Worm (Caenorhabditis elegans): Measurements from ENCODE around the gene H04D03.6.

H04D03.6 gene

ce11 chrIII:10432104-10432503 lies 6.6 kb downstream of the H04D03.6 start:
- TF ChIP-seq ceh-19 (GFP tag; optimal IDR thresholded peaks at IDR 0.05), result peak; percentile 29
- peak; percentile 56 for TF ChIP-seq ttx-3 (tag; optimal IDR thresholded peaks at IDR 0.05)
- peak; percentile 68 for TF ChIP-seq pqm-1 (tag; optimal IDR thresholded peaks at IDR 0.05)
- peak; percentile 43 for TF ChIP-seq ceh-48 (tag; optimal IDR thresholded peaks at IDR 0.05)
- TF ChIP-seq odd-2 (tag; optimal IDR thresholded peaks at IDR 0.05), result peak; percentile 29
- TF ChIP-seq C38D4.7 (GFP tag; optimal IDR thresholded peaks at IDR 0.05), result peak; percentile 63
- TF ChIP-seq elt-4 (tag; optimal IDR thresholded peaks at IDR 0.05), result no peak
- no peak for TF ChIP-seq nhr-11 (tag; optimal IDR thresholded peaks at IDR 0.05)
- TF ChIP-seq hlh-8 (tag; optimal IDR thresholded peaks at IDR 0.05), result peak; percentile 28
- TF ChIP-seq zip-5 (tag; optimal IDR thresholded peaks at IDR 0.05), result no peak
- no peak for TF ChIP-seq fkh-10 (GFP tag; optimal IDR thresholded peaks at IDR 0.05)
- peak; percentile 34 for TF ChIP-seq lin-11 (tag; optimal IDR thresholded peaks at IDR 0.05)
- peak; percentile 21 for TF ChIP-seq sdc-2 (tag; optimal IDR thresholded peaks at IDR 0.05)
- TF ChIP-seq dmd-4 (tag; optimal IDR thresholded peaks at IDR 0.05; ENCODE audit: borderline replicate concordance), result no peak
- peak; percentile 27 for TF ChIP-seq T23F11.4 (GFP tag; optimal IDR thresholded peaks at IDR 0.05)
- peak; percentile 52 for TF ChIP-seq ceh-2 (tag; optimal IDR thresholded peaks at IDR 0.05)
- peak; percentile 21 for TF ChIP-seq F13H6.1 (tag; optimal IDR thresholded peaks at IDR 0.05)
- TF ChIP-seq sox-2 (GFP tag; IDR thresholded peaks at IDR 0.05), result no peak
- TF ChIP-seq fax-1 (tag; optimal IDR thresholded peaks at IDR 0.05), result peak; percentile 14
- peak; percentile 62 for TF ChIP-seq ztf-16 (tag; optimal IDR thresholded peaks at IDR 0.05)
- no peak for TF ChIP-seq ceh-30 (tag; optimal IDR thresholded peaks at IDR 0.05)
- TF ChIP-seq unc-55 (GFP tag; optimal IDR thresholded peaks at IDR 0.05), result peak; percentile 46
- TF ChIP-seq tbx-7 (tag; optimal IDR thresholded peaks at IDR 0.05), result peak; percentile 49
- TF ChIP-seq ref-2 (tag; optimal IDR thresholded peaks at IDR 0.05), result peak; percentile 29
- TF ChIP-seq ceh-31 (tag; optimal IDR thresholded peaks at IDR 0.05), result peak; percentile 45
- peak; percentile 73 for TF ChIP-seq tbx-2 (tag; optimal IDR thresholded peaks at IDR 0.05)
- TF ChIP-seq rnt-1 (tag; optimal IDR thresholded peaks at IDR 0.05), result peak; percentile 63
- no peak for TF ChIP-seq ceh-45 (GFP tag; IDR thresholded peaks at IDR 0.05)
- no peak for TF ChIP-seq Y22D7AL.16 (tag; optimal IDR thresholded peaks at IDR 0.05)
- TF ChIP-seq unc-3 (GFP tag; conservative IDR thresholded peaks at IDR 0.05), result no peak
- no peak for TF ChIP-seq unc-3 (tag; optimal IDR thresholded peaks at IDR 0.05)
- TF ChIP-seq che-1 (tag; optimal IDR thresholded peaks at IDR 0.05), result peak; percentile 64
- peak; percentile 71 for TF ChIP-seq nfya-1 (tag; optimal IDR thresholded peaks at IDR 0.05)
- TF ChIP-seq npax-4 (tag; optimal IDR thresholded peaks at IDR 0.05), result no peak
- TF ChIP-seq dve-1 (tag; optimal IDR thresholded peaks at IDR 0.05), result no peak
- no peak for TF ChIP-seq ets-4 (tag; optimal IDR thresholded peaks at IDR 0.05)
- TF ChIP-seq pha-2 (tag; optimal IDR thresholded peaks at IDR 0.05), result peak; percentile 73
- TF ChIP-seq syd-9 (tag; optimal IDR thresholded peaks at IDR 0.05), result peak; percentile 46
- no peak for TF ChIP-seq ceh-24 (tag; optimal IDR thresholded peaks at IDR 0.05)
- peak; percentile 54 for TF ChIP-seq C08G9.2 (tag; optimal IDR thresholded peaks at IDR 0.05)
- TF ChIP-seq lim-6 (tag; optimal IDR thresholded peaks at IDR 0.05), result peak; percentile 3
- TF ChIP-seq hlh-6 (tag; optimal IDR thresholded peaks at IDR 0.05), result peak; percentile 29
- TF ChIP-seq pag-3 (tag; optimal IDR thresholded peaks at IDR 0.05; ENCODE audit: borderline replicate concordance), result no peak
- TF ChIP-seq mec-3 (tag; optimal IDR thresholded peaks at IDR 0.05; ENCODE audit: borderline replicate concordance), result no peak
- TF ChIP-seq ceh-14 (tag; optimal IDR thresholded peaks at IDR 0.05), result peak; percentile 1
- TF ChIP-seq ceh-22 (tag; optimal IDR thresholded peaks at IDR 0.05), result no peak
- TF ChIP-seq pax-1 (tag; optimal IDR thresholded peaks at IDR 0.05), result no peak
- TF ChIP-seq hlh-13 (GFP tag; optimal IDR thresholded peaks at IDR 0.05), result no peak
- peak; percentile 38 for TF ChIP-seq gmeb-2 (tag; optimal IDR thresholded peaks at IDR 0.05)
- TF ChIP-seq ceh-18 (tag; optimal IDR thresholded peaks at IDR 0.05), result peak; percentile 47
- TF ChIP-seq fkh-6 (tag; optimal IDR thresholded peaks at IDR 0.05), result no peak
- peak; percentile 54 for TF ChIP-seq ceh-34 (tag; optimal IDR thresholded peaks at IDR 0.05)
- TF ChIP-seq madf-2 (tag; optimal IDR thresholded peaks at IDR 0.05), result peak; percentile 11
- no peak for TF ChIP-seq pha-4 (tag; optimal IDR thresholded peaks at IDR 0.05)

All from whole organism, late embryonic.